Worm (Caenorhabditis elegans) whole organism, midembryonic: ENCODE results near the gene F01D5.7.

ENCODE experiments used
- T22C8.4 ChIP-seq: fragments of 200-800 bp; sonication (Bioruptor generic); IDR thresholded peaks from 2 replicates; pipeline ENCODE4 v1.3.6; 2022; ENCODE audit warnings: missing genetic modification characterization, missing compliant biosample characterization
- cog-1 ChIP-seq: sonication (generic microtip); optimal IDR thresholded peaks from 2 replicates; lab custom pipeline; 2016; ENCODE audit warnings: missing genetic modification characterization, missing compliant biosample characterization
- flt-1 ChIP-seq: fragments of 200-800 bp; sonication (Bioruptor generic); IDR thresholded peaks from 2 replicates; pipeline ENCODE4 v1.3.6; 2022; ENCODE audit warnings: missing genetic modification characterization, missing compliant biosample characterization
- med-1 ChIP-seq: sonication (generic microtip); optimal IDR thresholded peaks from 2 replicates; lab custom pipeline; 2017; ENCODE audit warnings: missing genetic modification characterization, mild to moderate bottlenecking, missing compliant biosample characterization, antibody characterized with exemption, missing genetic modification reagents; ENCODE audit not compliant: insufficient read depth
- ref-1 ChIP-seq: fragments of 200-800 bp; sonication (Bioruptor generic); conservative IDR thresholded peaks from 2 replicates; pipeline ENCODE4 v1.3.6; 2022; ENCODE audit warnings: missing genetic modification reagents, missing genetic modification characterization, missing compliant biosample characterization
- tab-1 ChIP-seq: fragments of 200-800 bp; sonication (Bioruptor generic); IDR thresholded peaks from 2 replicates; pipeline ENCODE4 v1.3.6; 2022; ENCODE audit warnings: missing genetic modification characterization, missing compliant biosample characterization
- ztf-23 ChIP-seq: fragments of 200-800 bp; sonication (Bioruptor generic); IDR thresholded peaks from 2 replicates; pipeline ENCODE4 v1.3.6; 2022; ENCODE audit warnings: missing genetic modification reagents, missing genetic modification characterization, missing compliant biosample characterization

DNA sequence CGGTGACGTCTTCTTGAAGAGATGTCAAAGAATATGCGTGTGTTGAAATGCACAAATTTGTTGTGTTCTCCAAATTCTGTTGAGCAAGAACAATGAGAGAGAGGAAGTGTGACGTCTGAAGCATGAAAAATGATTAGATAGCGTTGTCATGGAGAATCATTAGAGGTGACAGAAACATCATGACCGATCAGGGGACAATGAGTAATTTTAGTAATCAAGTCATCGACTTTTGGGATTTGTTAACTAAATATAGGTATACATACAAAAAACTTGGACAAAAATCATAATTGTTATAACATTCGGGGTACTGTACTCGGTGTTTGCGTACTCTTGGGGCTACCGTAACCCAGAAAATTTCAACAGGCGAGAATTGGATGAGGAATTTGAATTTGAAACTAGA, 43.7 kb downstream of the F01D5.7 start, which contains the start of gene daf-5:
- TF ChIP-seq T22C8.4 (GFP tag; lab: Robert Waterston, UW) (no peak), med-1 (GFP tag; lab: Kevin White, UChicago) (no peak), flt-1 (GFP tag; lab: Robert Waterston, UW) (no peak), ztf-23 (GFP tag; lab: Robert Waterston, UW) (no peak), cog-1 (tag; lab: Kevin White, UChicago) (no peak), tab-1 (GFP tag; lab: Robert Waterston, UW) (no peak), ref-1 (no peak)
